Worm (Caenorhabditis elegans): Measurements from ENCODE around the gene C16B8.3.

Gene C16B8.3

ce11 chrX:3957475-3958204 lies 10.8 kb downstream of the C16B8.3 start:
- TF ChIP-seq W03F9.2 (tag; optimal IDR thresholded peaks at IDR 0.05), result no peak
- TF ChIP-seq dao-5 (tag; optimal IDR thresholded peaks at IDR 0.05), result no peak
- no peak for TF ChIP-seq him-1 (tag; optimal IDR thresholded peaks at IDR 0.05)

ce11 chrX:3952737-3953136 lies 15.7 kb downstream of the C16B8.3 start:
- TF ChIP-seq dao-5 (tag; optimal IDR thresholded peaks at IDR 0.05) (no peak), W03F9.2 (tag; optimal IDR thresholded peaks at IDR 0.05) (no peak), him-1 (tag; optimal IDR thresholded peaks at IDR 0.05) (no peak)

ce11 chrX:3949763-3950162 lies 18.7 kb downstream of the C16B8.3 start:
- no peak for TF ChIP-seq W03F9.2 (tag; optimal IDR thresholded peaks at IDR 0.05)
- no peak for TF ChIP-seq him-1 (tag; optimal IDR thresholded peaks at IDR 0.05)
- TF ChIP-seq dao-5 (tag; optimal IDR thresholded peaks at IDR 0.05), result no peak

- TF ChIP-seq him-1 (tag; optimal IDR thresholded peaks at IDR 0.05) (no peak), W03F9.2 (tag; optimal IDR thresholded peaks at IDR 0.05) (no peak), dao-5 (tag; optimal IDR thresholded peaks at IDR 0.05) (no peak)
Observed at ce11 chrX:3949026-3949425, 19.4 kb downstream of the C16B8.3 start.

ce11 chrX:3945681-3946080 lies 22.8 kb downstream of the C16B8.3 start:
- no peak for TF ChIP-seq dao-5 (tag; optimal IDR thresholded peaks at IDR 0.05)
- TF ChIP-seq him-1 (tag; optimal IDR thresholded peaks at IDR 0.05), result peak; percentile 28

ce11 chrX:3944961-3945587 lies 23.4 kb downstream of the C16B8.3 start:
- TF ChIP-seq dao-5 (tag; optimal IDR thresholded peaks at IDR 0.05) (no peak), him-1 (tag; optimal IDR thresholded peaks at IDR 0.05) (no peak), W03F9.2 (tag; optimal IDR thresholded peaks at IDR 0.05) (no peak)

- TF ChIP-seq dao-5 (tag; optimal IDR thresholded peaks at IDR 0.05), result no peak
- no peak for TF ChIP-seq W03F9.2 (tag; optimal IDR thresholded peaks at IDR 0.05)
- TF ChIP-seq him-1 (tag; optimal IDR thresholded peaks at IDR 0.05), result no peak
Observed at ce11 chrX:3944073-3944472, 24.4 kb downstream of the C16B8.3 start.

- TF ChIP-seq him-1 (tag; optimal IDR thresholded peaks at IDR 0.05), result no peak
- TF ChIP-seq W03F9.2 (tag; optimal IDR thresholded peaks at IDR 0.05), result no peak
- no peak for TF ChIP-seq dao-5 (tag; optimal IDR thresholded peaks at IDR 0.05)
Observed at ce11 chrX:3943213-3943612, 25.2 kb downstream of the C16B8.3 start, which contains the start of gene ptp-4A2. TSS of gene ptp-4A2 (minus strand) at chrX:3943313.

ce11 chrX:3942267-3942666 lies 26.2 kb downstream of the C16B8.3 start, which contains the start of gene T19D2.13:
TSS of gene T19D2.13 (minus strand) at chrX:3942367.
- TF ChIP-seq dao-5 (tag; optimal IDR thresholded peaks at IDR 0.05) (no peak), W03F9.2 (tag; optimal IDR thresholded peaks at IDR 0.05) (no peak), him-1 (tag; optimal IDR thresholded peaks at IDR 0.05) (no peak)

ce11 chrX:3938950-3939349 lies 29.5 kb downstream of the C16B8.3 start, which contains the start of gene T19D2.3:
TSS of gene T19D2.3 (plus strand) at chrX:3939250.
- TF ChIP-seq W03F9.2 (tag; optimal IDR thresholded peaks at IDR 0.05), result no peak
- TF ChIP-seq dao-5 (tag; optimal IDR thresholded peaks at IDR 0.05), result no peak
- no peak for TF ChIP-seq him-1 (tag; optimal IDR thresholded peaks at IDR 0.05)

- TF ChIP-seq dao-5 (tag; optimal IDR thresholded peaks at IDR 0.05) (no peak), W03F9.2 (tag; optimal IDR thresholded peaks at IDR 0.05) (no peak), him-1 (tag; optimal IDR thresholded peaks at IDR 0.05) (no peak)
Observed at ce11 chrX:3937884-3938283, 30.6 kb downstream of the C16B8.3 start.

- no peak for TF ChIP-seq him-1 (tag; optimal IDR thresholded peaks at IDR 0.05)
- TF ChIP-seq W03F9.2 (tag; optimal IDR thresholded peaks at IDR 0.05), result no peak
- TF ChIP-seq dao-5 (tag; optimal IDR thresholded peaks at IDR 0.05), result no peak
Observed at ce11 chrX:3937483-3937882, 31.0 kb downstream of the C16B8.3 start.

- TF ChIP-seq W03F9.2 (tag; optimal IDR thresholded peaks at IDR 0.05) (no peak), dao-5 (tag; optimal IDR thresholded peaks at IDR 0.05) (no peak), him-1 (tag; optimal IDR thresholded peaks at IDR 0.05) (no peak)
Observed at ce11 chrX:3932694-3933093, 35.7 kb downstream of the C16B8.3 start.

ce11 chrX:3931350-3931749 lies 37.1 kb downstream of the C16B8.3 start, which contains the start of gene adt-3:
TSS of gene adt-3 (plus strand) at chrX:3931650.
- TF ChIP-seq dao-5 (tag; optimal IDR thresholded peaks at IDR 0.05), result no peak
